Worm (Caenorhabditis elegans) whole organism, young adult: ENCODE results near the gene F11D5.1.

ENCODE experiments used
- B0019.2 ChIP-seq: fragments of 200-800 bp; sonication (Bioruptor generic); conservative IDR thresholded peaks from 2 replicates; pipeline ENCODE4 v1.3.6; 2022; ENCODE audit warnings: missing genetic modification reagents, missing genetic modification characterization, missing compliant biosample characterization
- B0035.1 ChIP-seq: sonication (generic microtip); optimal IDR thresholded peaks from 2 replicates; lab custom pipeline; 2016; ENCODE audit warnings: missing genetic modification characterization, mild to moderate bottlenecking, missing compliant biosample characterization, missing genotype, missing genetic modification reagents
- B0261.1 ChIP-seq: sonication (generic microtip); optimal IDR thresholded peaks from 2 replicates; lab custom pipeline; 2016; ENCODE audit warnings: mild to moderate bottlenecking, missing genetic modification characterization, moderate library complexity, missing compliant biosample characterization
- F22D6.2 ChIP-seq: sonication (generic microtip); optimal IDR thresholded peaks from 2 replicates; lab custom pipeline; 2016; ENCODE audit warnings: mild to moderate bottlenecking, missing genetic modification characterization, missing compliant biosample characterization
- F23B12.7 ChIP-seq: sonication (generic microtip); optimal IDR thresholded peaks from 2 replicates; lab custom pipeline; 2017; ENCODE audit warnings: missing genetic modification characterization, mild to moderate bottlenecking, missing compliant biosample characterization, antibody characterized with exemption, moderate library complexity; ENCODE audit not compliant: insufficient read depth
- F33H1.4 ChIP-seq: fragments of 200-800 bp; sonication (Bioruptor generic); IDR thresholded peaks from 2 replicates; pipeline ENCODE4 v1.3.6; 2022; ENCODE audit warnings: missing genetic modification reagents, missing genetic modification characterization, missing compliant biosample characterization
- F39B2.1 ChIP-seq: fragments of 200-800 bp; sonication (Bioruptor generic); IDR thresholded peaks from 2 replicates; pipeline ENCODE4 v1.3.6; 2022; ENCODE audit warnings: missing genetic modification reagents, missing genetic modification characterization, missing compliant biosample characterization
- F52B5.7 ChIP-seq: sonication (generic microtip); optimal IDR thresholded peaks from 2 replicates; lab custom pipeline; 2016; ENCODE audit warnings: mild to moderate bottlenecking, missing genetic modification characterization, missing compliant biosample characterization
- F57C9.4 ChIP-seq: sonication (generic microtip); optimal IDR thresholded peaks from 2 replicates; lab custom pipeline; 2017; ENCODE audit warnings: mild to moderate bottlenecking, missing genetic modification characterization, missing compliant biosample characterization
- K11D2.4 ChIP-seq: fragments of 200-800 bp; sonication (Bioruptor generic); IDR thresholded peaks from 2 replicates; pipeline ENCODE4 v1.3.6; 2022; ENCODE audit warnings: missing genetic modification reagents, missing genetic modification characterization, missing compliant biosample characterization
- akir-1 ChIP-seq: fragments of 200-800 bp; sonication (Bioruptor generic); optimal IDR thresholded peaks from 2 replicates; lab custom pipeline; 2018; ENCODE audit warnings: mild to moderate bottlenecking, missing genetic modification characterization, moderate library complexity, missing compliant biosample characterization
- aptf-3 ChIP-seq: fragments of 200-800 bp; sonication (Bioruptor generic); IDR thresholded peaks from 2 replicates; pipeline ENCODE4 v1.3.6; 2022; ENCODE audit warnings: missing genetic modification characterization, missing compliant biosample characterization
- atf-7 ChIP-seq: sonication (generic microtip); optimal IDR thresholded peaks from 2 replicates; lab custom pipeline; 2017; ENCODE audit warnings: mild to moderate bottlenecking, missing genetic modification characterization, missing compliant biosample characterization
- athp-1 ChIP-seq: sonication (generic microtip); optimal IDR thresholded peaks from 2 replicates; lab custom pipeline; 2017; ENCODE audit warnings: mild to moderate bottlenecking, missing genetic modification characterization, missing compliant biosample characterization
- attf-5 ChIP-seq: fragments of 200-800 bp; sonication (Bioruptor generic); optimal IDR thresholded peaks from 2 replicates; lab custom pipeline; 2018; ENCODE audit warnings: mild to moderate bottlenecking, missing genetic modification characterization, missing compliant biosample characterization
- cebp-1 ChIP-seq, 2 experiments: fragments of 200-800 bp in 1 of 2; sonication (Bioruptor generic) in 1 of 2; sonication (generic microtip) in 1 of 2; IDR thresholded peaks in 1 of 2; optimal IDR thresholded peaks in 1 of 2; 2 replicates each; pipeline versions ENCODE4 v1.3.6 to Lab custom; 2017 to 2022; ENCODE audit warnings: missing compliant biosample characterization in 2 of 2, missing genetic modification characterization in 2 of 2, mild to moderate bottlenecking in 1 of 2, missing genetic modification reagents in 1 of 2, moderate library complexity in 1 of 2
- ceh-79 ChIP-seq: sonication (generic microtip); optimal IDR thresholded peaks from 2 replicates; lab custom pipeline; 2017; ENCODE audit warnings: mild to moderate bottlenecking, missing genetic modification characterization, missing compliant biosample characterization
- ceh-91 ChIP-seq: fragments of 200-800 bp; sonication (Bioruptor generic); IDR thresholded peaks from 2 replicates; pipeline ENCODE4 v1.3.6; 2022; ENCODE audit warnings: missing genetic modification reagents, missing genetic modification characterization, missing compliant biosample characterization
- chd-7 ChIP-seq: sonication (generic microtip); optimal IDR thresholded peaks from 2 replicates; lab custom pipeline; 2016; ENCODE audit warnings: mild to moderate bottlenecking, missing genetic modification characterization, moderate library complexity, missing compliant biosample characterization
- die-1 ChIP-seq: sonication (generic microtip); optimal IDR thresholded peaks from 2 replicates; lab custom pipeline; 2016; ENCODE audit warnings: missing genotype, mild to moderate bottlenecking, missing genetic modification characterization, missing compliant biosample characterization
- dox-1 ChIP-seq: fragments of 200-800 bp; sonication (Bioruptor generic); IDR thresholded peaks from 2 replicates; pipeline ENCODE4 v1.3.6; 2022; ENCODE audit warnings: missing genetic modification reagents, missing genetic modification characterization, missing compliant biosample characterization
- efl-1 ChIP-seq: fragments of 150-350 bp; optimal IDR thresholded peaks from 2 replicates; lab custom pipeline; 2014; ENCODE audit warnings: missing biosample characterization, missing genetic modification reagents, missing genetic modification characterization
- ekl-4 ChIP-seq: fragments of 200-800 bp; sonication (Bioruptor generic); IDR thresholded peaks from 2 replicates; pipeline ENCODE4 v1.3.6; 2022; ENCODE audit warnings: missing genetic modification reagents, missing genetic modification characterization, missing compliant biosample characterization
- fkh-3 ChIP-seq: sonication (generic microtip); optimal IDR thresholded peaks from 2 replicates; lab custom pipeline; 2016; ENCODE audit warnings: mild to moderate bottlenecking, missing genetic modification characterization, missing compliant biosample characterization
- him-1 ChIP-seq: sonication (generic microtip); optimal IDR thresholded peaks from 2 replicates; lab custom pipeline; 2016; ENCODE audit warnings: missing genotype, missing genetic modification reagents, missing genetic modification characterization, missing compliant biosample characterization
- hlh-26 ChIP-seq: fragments of 200-800 bp; sonication (Bioruptor generic); conservative IDR thresholded peaks from 2 replicates; pipeline ENCODE4 v1.3.6; 2022; ENCODE audit warnings: missing genetic modification reagents, missing genetic modification characterization, missing compliant biosample characterization
- hmg-1.2 ChIP-seq: fragments of 200-800 bp; sonication (Bioruptor generic); IDR thresholded peaks from 2 replicates; pipeline ENCODE4 v1.3.6; 2022; ENCODE audit warnings: missing genetic modification reagents, missing genetic modification characterization, missing compliant biosample characterization
- let-526 ChIP-seq: fragments of 200-800 bp; sonication (Bioruptor generic); IDR thresholded peaks from 2 replicates; pipeline ENCODE4 v1.3.6; 2022; ENCODE audit warnings: missing genetic modification reagents, missing genetic modification characterization, missing compliant biosample characterization
- lir-1 ChIP-seq: fragments of 200-800 bp; sonication (Bioruptor generic); conservative IDR thresholded peaks from 2 replicates; pipeline ENCODE4 v1.3.6; 2022; ENCODE audit warnings: missing genetic modification reagents, missing genetic modification characterization, missing compliant biosample characterization
- lsl-1 ChIP-seq: fragments of 200-800 bp; sonication (Bioruptor generic); optimal IDR thresholded peaks from 2 replicates; lab custom pipeline; 2018; ENCODE audit warnings: mild to moderate bottlenecking, missing genetic modification characterization, moderate library complexity, missing compliant biosample characterization
- lsy-27 ChIP-seq: sonication (generic microtip); optimal IDR thresholded peaks from 2 replicates; lab custom pipeline; 2017; ENCODE audit warnings: missing genetic modification characterization, mild to moderate bottlenecking, missing compliant biosample characterization, antibody characterized with exemption, missing genotype, borderline replicate concordance; ENCODE audit not compliant: insufficient read depth
- madf-3 ChIP-seq: fragments of 200-800 bp; sonication (Bioruptor generic); IDR thresholded peaks from 2 replicates; pipeline ENCODE4 v1.3.6; 2022; ENCODE audit warnings: missing genetic modification reagents, missing genetic modification characterization, missing compliant biosample characterization
- madf-8 ChIP-seq: fragments of 200-800 bp; sonication (Bioruptor generic); conservative IDR thresholded peaks from 2 replicates; pipeline ENCODE4 v1.3.6; 2022; ENCODE audit warnings: missing genetic modification reagents, missing genetic modification characterization, missing compliant biosample characterization
- mel-28 ChIP-seq: sonication (generic microtip); optimal IDR thresholded peaks from 2 replicates; lab custom pipeline; 2016; ENCODE audit warnings: borderline replicate concordance, mild to moderate bottlenecking, missing genetic modification characterization, missing compliant biosample characterization
- nfyb-1 ChIP-seq: fragments of 200-800 bp; sonication (Bioruptor generic); IDR thresholded peaks from 2 replicates; pipeline ENCODE4 v1.3.6; 2022; ENCODE audit warnings: missing genetic modification reagents, missing genetic modification characterization, missing compliant biosample characterization
- nhr-179 ChIP-seq: sonication (generic microtip); optimal IDR thresholded peaks from 2 replicates; lab custom pipeline; 2016; ENCODE audit warnings: mild to moderate bottlenecking, missing genetic modification characterization, missing compliant biosample characterization
- nhr-27 ChIP-seq: fragments of 200-800 bp; sonication (Bioruptor generic); optimal IDR thresholded peaks from 2 replicates; lab custom pipeline; 2018; ENCODE audit warnings: mild to moderate bottlenecking, missing genetic modification characterization, moderate library complexity, missing compliant biosample characterization
- pha-4 ChIP-seq: fragments of 150-350 bp; sonication (generic microtip); optimal IDR thresholded peaks from 2 replicates; lab custom pipeline; 2014; ENCODE audit warnings: missing biosample characterization, missing genetic modification reagents, missing genetic modification characterization
- rcor-1 ChIP-seq: fragments of 200-800 bp; sonication (Bioruptor generic); IDR thresholded peaks from 2 replicates; pipeline ENCODE4 v1.3.6; 2022; ENCODE audit warnings: missing genetic modification reagents, missing genetic modification characterization, missing compliant biosample characterization
- rec-8 ChIP-seq, 2 experiments: sonication (generic microtip); optimal IDR thresholded peaks; 2 replicates each; lab custom pipeline; 2016; ENCODE audit warnings: mild to moderate bottlenecking in 2 of 2, missing genetic modification characterization in 2 of 2, missing genetic modification reagents in 2 of 2, missing genotype in 2 of 2, missing biosample characterization in 1 of 2, missing compliant biosample characterization in 1 of 2, moderate library complexity in 1 of 2
- sea-2 ChIP-seq: fragments of 200-800 bp; sonication (Bioruptor generic); IDR thresholded peaks from 2 replicates; pipeline ENCODE4 v1.3.6; 2022; ENCODE audit warnings: missing genetic modification characterization, missing compliant biosample characterization
- tbx-9 ChIP-seq: sonication (generic microtip); optimal IDR thresholded peaks from 2 replicates; lab custom pipeline; 2016; ENCODE audit warnings: borderline replicate concordance, missing genetic modification characterization, inconsistent platforms, missing compliant biosample characterization
- tlf-1 ChIP-seq: fragments of 200-800 bp; sonication (Bioruptor generic); optimal IDR thresholded peaks from 2 replicates; lab custom pipeline; 2018; ENCODE audit warnings: mild to moderate bottlenecking, missing genetic modification characterization, missing compliant biosample characterization
- xnd-1 ChIP-seq: sonication (generic microtip); optimal IDR thresholded peaks from 2 replicates; lab custom pipeline; 2016; ENCODE audit warnings: missing genotype, missing genetic modification reagents, missing genetic modification characterization, missing compliant biosample characterization
- zim-3 ChIP-seq: sonication (generic microtip); optimal IDR thresholded peaks from 2 replicates; lab custom pipeline; 2017; ENCODE audit warnings: mild to moderate bottlenecking, missing genetic modification characterization, moderate library complexity, missing compliant biosample characterization
- ztf-22 ChIP-seq: fragments of 200-800 bp; sonication (Bioruptor generic); optimal IDR thresholded peaks from 2 replicates; lab custom pipeline; 2018; ENCODE audit warnings: mild to moderate bottlenecking, missing genetic modification characterization, moderate library complexity, missing compliant biosample characterization
- ztf-26 ChIP-seq: sonication (generic microtip); optimal IDR thresholded peaks from 2 replicates; lab custom pipeline; 2017; ENCODE audit warnings: missing genetic modification characterization, missing compliant biosample characterization
- ztf-3 ChIP-seq: fragments of 200-800 bp; sonication (Bioruptor generic); optimal IDR thresholded peaks from 2 replicates; lab custom pipeline; 2018; ENCODE audit warnings: mild to moderate bottlenecking, missing genetic modification characterization, missing compliant biosample characterization

F11D5.1 gene

ce11 chrX:3347904-3348441 lies 15.0 kb downstream of the F11D5.1 start, which contains the start of gene ZK816.3 (continued):
- TF ChIP-seq zim-3 (tag; lab: Kevin White, UChicago): no peak
- TF ChIP-seq rec-8 (tag; optimal IDR thresholded peaks at IDR 0.05; lab: Kevin White, UChicago): peak; percentile 21 to 63
- no peak for TF ChIP-seq fkh-3 (tag; lab: Kevin White, UChicago)
- no peak for TF ChIP-seq pha-4 (tag; lab: Kevin White, UChicago)
- peak; percentile 45 for TF ChIP-seq akir-1 (GFP tag; lab: Kevin White, UChicago)
- TF ChIP-seq madf-8: no peak
- peak; percentile 14 for TF ChIP-seq ztf-26 (tag; lab: Kevin White, UChicago)
- no peak for TF ChIP-seq F33H1.4 (GFP tag; lab: Robert Waterston, UW)
- TF ChIP-seq F22D6.2 (tag; lab: Kevin White, UChicago): no peak
- no peak for TF ChIP-seq hlh-26 (GFP tag; lab: Robert Waterston, UW)
- peak; percentile 23 for TF ChIP-seq nhr-179 (tag; lab: Kevin White, UChicago)
- no peak for TF ChIP-seq cebp-1 (GFP tag; IDR thresholded peaks at IDR 0.05; lab: Robert Waterston, UW)
- TF ChIP-seq cebp-1 (tag; optimal IDR thresholded peaks at IDR 0.05; lab: Kevin White, UChicago): peak; percentile 30
- no peak for TF ChIP-seq tlf-1 (GFP tag; lab: Kevin White, UChicago)
- peak; percentile 5 for TF ChIP-seq F52B5.7 (tag; lab: Kevin White, UChicago)
- TF ChIP-seq ekl-4 (GFP tag; lab: Robert Waterston, UW): no peak
- TF ChIP-seq B0261.1 (tag; lab: Kevin White, UChicago): peak; percentile 64
- no peak for TF ChIP-seq ceh-79 (tag; lab: Kevin White, UChicago)
- no peak for TF ChIP-seq F39B2.1
- TF ChIP-seq ztf-3 (GFP tag; lab: Kevin White, UChicago): no peak
- no peak for TF ChIP-seq sea-2 (GFP tag; lab: Robert Waterston, UW)
- 0 out of 2 replicates have a peak, but pooled peaks have one; percentile 48 for TF ChIP-seq let-526 (GFP tag; lab: Robert Waterston, UW)
- no peak for TF ChIP-seq B0019.2
- TF ChIP-seq hmg-1.2 (GFP tag; lab: Robert Waterston, UW): peak; percentile 51
- no peak for TF ChIP-seq lsy-27 (tag; lab: Kevin White, UChicago)
- TF ChIP-seq lsl-1 (GFP tag; lab: Kevin White, UChicago): no peak
- no peak for TF ChIP-seq nhr-27
- no peak for TF ChIP-seq nfyb-1
- no peak for TF ChIP-seq athp-1 (tag; lab: Kevin White, UChicago)
- peak; percentile 69 for TF ChIP-seq rcor-1 (GFP tag; lab: Robert Waterston, UW)
- TF ChIP-seq efl-1: no peak
- no peak for TF ChIP-seq mel-28 (tag; lab: Kevin White, UChicago)
- TF ChIP-seq madf-3 (GFP tag; lab: Robert Waterston, UW): no peak
- no peak for TF ChIP-seq ztf-22 (GFP tag; lab: Kevin White, UChicago)
- no peak for TF ChIP-seq ceh-91 (GFP tag; lab: Robert Waterston, UW)
- no peak for TF ChIP-seq tbx-9 (tag; lab: Kevin White, UChicago)
- TF ChIP-seq K11D2.4 (GFP tag; lab: Robert Waterston, UW): no peak
- TF ChIP-seq him-1 (tag; lab: Kevin White, UChicago): peak; percentile 78
- peak; percentile 55 for TF ChIP-seq die-1 (tag; lab: Kevin White, UChicago)
- TF ChIP-seq dox-1 (GFP tag; lab: Robert Waterston, UW): peak; percentile 64; the same call in 1 of the 2 replicates
- no peak for TF ChIP-seq B0035.1 (tag; lab: Kevin White, UChicago)
- TF ChIP-seq aptf-3 (GFP tag; lab: Robert Waterston, UW): no peak
- TF ChIP-seq lir-1 (GFP tag; lab: Robert Waterston, UW): no peak
- TF ChIP-seq F57C9.4 (tag; lab: Kevin White, UChicago): no peak
- TF ChIP-seq attf-5: no peak
- TF ChIP-seq F23B12.7: no peak
- no peak for TF ChIP-seq xnd-1 (tag; lab: Kevin White, UChicago)
- TF ChIP-seq chd-7 (tag; lab: Kevin White, UChicago): no peak
- no peak for TF ChIP-seq atf-7 (tag; lab: Kevin White, UChicago)
